Worm (Caenorhabditis elegans): Measurements from ENCODE around the gene ZC239.22.

DNA sequence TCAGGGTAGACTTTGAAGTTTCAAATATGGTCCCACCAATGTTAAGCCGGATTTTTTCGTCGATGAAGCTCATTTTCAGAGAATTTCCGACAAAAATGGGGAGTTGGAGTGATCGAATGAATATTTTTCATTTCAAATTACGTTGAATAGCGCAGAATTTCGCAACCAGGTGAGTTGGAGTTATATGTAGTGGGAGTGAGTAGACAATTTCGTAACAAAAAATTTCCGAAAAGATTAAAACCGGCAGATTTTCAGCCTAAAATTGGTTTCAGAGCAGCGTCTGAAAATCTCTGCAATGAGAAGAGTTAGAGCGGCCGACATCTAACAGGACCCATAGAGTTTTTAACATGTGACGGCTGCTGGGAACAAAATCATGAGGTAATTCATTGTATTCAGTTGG lies 11.9 kb downstream of the ZC239.22 start, which contains the start of gene sdz-35:
- TF ChIP-seq nhr-11 (tag; optimal IDR thresholded peaks at IDR 0.05), result no peak
- TF ChIP-seq snpc-4 (tag; optimal IDR thresholded peaks at IDR 0.05), result no peak
- no peak for TF ChIP-seq jun-1 (tag; optimal IDR thresholded peaks at IDR 0.05)
- no peak for TF ChIP-seq unc-62 (GFP tag; optimal IDR thresholded peaks at IDR 0.05)
- TF ChIP-seq lin-39 (tag; optimal IDR thresholded peaks at IDR 0.05), result no peak
- no peak for TF ChIP-seq lsy-12 (tag; optimal IDR thresholded peaks at IDR 0.05)

Measured in whole organism, L3 larva.